Worm (Caenorhabditis elegans) whole organism, L1 larva: ENCODE data around the gene myrf-2.

Source experiments
- C04F5.9 ChIP-seq: sonication (generic microtip); optimal IDR thresholded peaks from 2 replicates; lab custom pipeline; 2016; ENCODE audit warnings: missing genetic modification characterization, missing compliant biosample characterization
- Y116A8C.19 ChIP-seq: sonication (generic microtip); optimal IDR thresholded peaks from 2 replicates; lab custom pipeline; 2016; ENCODE audit warnings: missing compliant biosample characterization, missing genetic modification characterization, borderline replicate concordance
- aha-1 ChIP-seq: fragments of 150-350 bp; optimal IDR thresholded peaks from 2 replicates; lab custom pipeline; 2014; ENCODE audit warnings: missing biosample characterization, missing genetic modification characterization
- alr-1 ChIP-seq: fragments of 200-800 bp; sonication (Bioruptor generic); optimal IDR thresholded peaks from 2 replicates; lab custom pipeline; 2018; ENCODE audit warnings: borderline replicate concordance, mild to moderate bottlenecking, missing genetic modification characterization, missing compliant biosample characterization
- ama-1 ChIP-seq: fragments of 150-350 bp; optimal IDR thresholded peaks from 2 replicates; lab custom pipeline; 2014
- blmp-1 ChIP-seq: fragments of 150-350 bp; optimal IDR thresholded peaks from 2 replicates; lab custom pipeline; 2014; ENCODE audit warnings: missing biosample characterization, missing genetic modification characterization
- dsc-1 ChIP-seq: sonication (generic microtip); optimal IDR thresholded peaks from 2 replicates; lab custom pipeline; 2016; ENCODE audit warnings: mild to moderate bottlenecking, missing genetic modification characterization, missing compliant biosample characterization
- efl-1 ChIP-seq, 4 experiments: fragments of 150-350 bp; optimal IDR thresholded peaks in 3 of 4; peaks in 1 of 4; 1 replicate in 1 of 4; 2 replicates in 3 of 4; lab custom pipeline; 2014; ENCODE audit warnings: missing biosample characterization in 2 of 4, missing genetic modification characterization in 2 of 4, missing genetic modification reagents in 2 of 4
- efl-3 ChIP-seq: fragments of 200-800 bp; sonication (Bioruptor generic); optimal IDR thresholded peaks from 2 replicates; lab custom pipeline; 2018; ENCODE audit warnings: mild to moderate bottlenecking, missing genetic modification characterization, missing compliant biosample characterization
- egl-27 ChIP-seq, 2 experiments: fragments of 150-350 bp in 1 of 2; sonication (generic microtip); optimal IDR thresholded peaks; 3 replicates each; lab custom pipeline; 2017 to 2018; ENCODE audit warnings: missing biosample characterization in 2 of 2, missing genetic modification characterization in 2 of 2, missing genetic modification reagents in 2 of 2
- elt-2 ChIP-seq: sonication (generic microtip); optimal IDR thresholded peaks from 2 replicates; lab custom pipeline; 2016; ENCODE audit warnings: missing genetic modification characterization, mild to moderate bottlenecking, inconsistent platforms, missing compliant biosample characterization, missing genetic modification reagents
- fkh-4 ChIP-seq: sonication (generic microtip); optimal IDR thresholded peaks from 2 replicates; lab custom pipeline; 2016; ENCODE audit warnings: missing compliant biosample characterization, missing genetic modification characterization, borderline replicate concordance
- fos-1 ChIP-seq: fragments of 150-350 bp; optimal IDR thresholded peaks from 2 replicates; lab custom pipeline; 2014; ENCODE audit warnings: missing biosample characterization, missing genetic modification characterization
- hlh-17 ChIP-seq: fragments of 200-800 bp; sonication (Bioruptor generic); optimal IDR thresholded peaks from 2 replicates; lab custom pipeline; 2018; ENCODE audit warnings: missing genetic modification characterization, mild to moderate bottlenecking, missing compliant biosample characterization, moderate library complexity, borderline replicate concordance
- hpl-2 ChIP-seq: fragments of 150-350 bp; optimal IDR thresholded peaks from 2 replicates; lab custom pipeline; 2014; ENCODE audit warnings: missing biosample characterization, missing genetic modification reagents, missing genetic modification characterization
- irx-1 ChIP-seq: sonication (generic microtip); optimal IDR thresholded peaks from 2 replicates; lab custom pipeline; 2016; ENCODE audit warnings: missing genetic modification characterization, missing compliant biosample characterization
- jun-1 ChIP-seq: fragments of 150-350 bp; optimal IDR thresholded peaks from 2 replicates; lab custom pipeline; 2014; ENCODE audit warnings: missing biosample characterization, missing genetic modification reagents, missing genetic modification characterization
- lin-15B ChIP-seq: fragments of 150-350 bp; sonication (generic microtip); optimal IDR thresholded peaks from 3 replicates; lab custom pipeline; 2014; ENCODE audit warnings: missing biosample characterization, missing genetic modification characterization
- lin-35 ChIP-seq, 2 experiments: fragments of 150-350 bp; optimal IDR thresholded peaks; 2 replicates each; lab custom pipeline; 2014; ENCODE audit warnings: missing biosample characterization in 2 of 2, missing genetic modification characterization in 2 of 2, missing genetic modification reagents in 2 of 2
- lin-39 ChIP-seq: fragments of 150-350 bp; optimal IDR thresholded peaks from 2 replicates; lab custom pipeline; 2014; ENCODE audit warnings: missing biosample characterization, missing genetic modification reagents, missing genetic modification characterization
- mdl-1 ChIP-seq, 2 experiments: fragments of 150-350 bp; optimal IDR thresholded peaks; 2 replicates each; lab custom pipeline; 2014 to 2017; ENCODE audit warnings: missing biosample characterization in 2 of 2, missing genetic modification characterization in 2 of 2, inconsistent platforms in 1 of 2
- mep-1 ChIP-seq: fragments of 150-350 bp; optimal IDR thresholded peaks from 2 replicates; lab custom pipeline; 2014; ENCODE audit warnings: missing biosample characterization, missing genetic modification characterization
- nhr-12 ChIP-seq: sonication (generic microtip); optimal IDR thresholded peaks from 2 replicates; lab custom pipeline; 2017; ENCODE audit warnings: missing biosample characterization, missing genetic modification characterization
- nhr-19 ChIP-seq: fragments of 200-800 bp; sonication (Bioruptor generic); conservative IDR thresholded peaks from 2 replicates; pipeline ENCODE4 v1.3.6; 2022; ENCODE audit warnings: missing genetic modification characterization, missing compliant biosample characterization
- nhr-20 ChIP-seq: sonication (generic microtip); optimal IDR thresholded peaks from 2 replicates; lab custom pipeline; 2016; ENCODE audit warnings: mild to moderate bottlenecking, missing genetic modification characterization, missing compliant biosample characterization
- nhr-237 ChIP-seq: fragments of 150-350 bp; optimal IDR thresholded peaks from 2 replicates; lab custom pipeline; 2014; ENCODE audit warnings: missing biosample characterization, missing genetic modification characterization
- nhr-71 ChIP-seq: sonication (generic microtip); optimal IDR thresholded peaks from 2 replicates; lab custom pipeline; 2016; ENCODE audit warnings: mild to moderate bottlenecking, missing genetic modification characterization, moderate library complexity, missing compliant biosample characterization
- nhr-76 ChIP-seq: sonication (generic microtip); optimal IDR thresholded peaks from 2 replicates; lab custom pipeline; 2017; ENCODE audit warnings: missing biosample characterization, missing genetic modification characterization
- nhr-85 ChIP-seq: sonication (generic microtip); peaks from one replicate; lab custom pipeline; 2016; ENCODE audit warnings: missing genetic modification characterization, inconsistent platforms, missing compliant biosample characterization
- pag-3 ChIP-seq: sonication (generic microtip); optimal IDR thresholded peaks from 2 replicates; lab custom pipeline; 2017; ENCODE audit warnings: missing genetic modification characterization, mild to moderate bottlenecking, missing compliant biosample characterization, antibody characterized with exemption, borderline replicate concordance; ENCODE audit not compliant: insufficient read depth
- pax-3 ChIP-seq: fragments of 200-800 bp; sonication (Bioruptor generic); optimal IDR thresholded peaks from 2 replicates; lab custom pipeline; 2018; ENCODE audit warnings: mild to moderate bottlenecking, missing genetic modification characterization, moderate library complexity, missing compliant biosample characterization
- skn-1 ChIP-seq: fragments of 150-350 bp; optimal IDR thresholded peaks from 2 replicates; lab custom pipeline; 2014; ENCODE audit warnings: missing biosample characterization, missing genetic modification characterization
- snu-23 ChIP-seq: sonication (generic microtip); optimal IDR thresholded peaks from 2 replicates; lab custom pipeline; 2016; ENCODE audit warnings: missing genetic modification characterization, missing compliant biosample characterization
- sptf-1 ChIP-seq: fragments of 150-350 bp; optimal IDR thresholded peaks from 2 replicates; lab custom pipeline; 2014; ENCODE audit warnings: missing biosample characterization, missing genetic modification characterization
- sup-37 ChIP-seq: fragments of 200-800 bp; sonication (Bioruptor generic); optimal IDR thresholded peaks from 2 replicates; lab custom pipeline; 2018; ENCODE audit warnings: mild to moderate bottlenecking, missing genetic modification characterization, missing compliant biosample characterization
- swsn-7 ChIP-seq: sonication (generic microtip); optimal IDR thresholded peaks from 2 replicates; lab custom pipeline; 2016; ENCODE audit warnings: missing genetic modification characterization, missing compliant biosample characterization
- tlp-1 ChIP-seq: fragments of 150-350 bp; optimal IDR thresholded peaks from 2 replicates; lab custom pipeline; 2014; ENCODE audit warnings: missing biosample characterization, missing genetic modification characterization
- unc-62 ChIP-seq: fragments of 150-350 bp; optimal IDR thresholded peaks from 2 replicates; lab custom pipeline; 2014; ENCODE audit warnings: missing biosample characterization, missing genetic modification reagents, missing genetic modification characterization
- unc-98 ChIP-seq: fragments of 200-800 bp; sonication (Bioruptor generic); IDR thresholded peaks from 2 replicates; pipeline ENCODE4 v1.3.6; 2022; ENCODE audit warnings: missing genetic modification characterization, missing compliant biosample characterization
- vab-15 ChIP-seq: sonication (generic microtip); optimal IDR thresholded peaks from 2 replicates; lab custom pipeline; 2017; ENCODE audit warnings: missing genotype, mild to moderate bottlenecking, missing genetic modification characterization, missing compliant biosample characterization
- xbp-1 ChIP-seq: sonication (generic microtip); optimal IDR thresholded peaks from 2 replicates; lab custom pipeline; 2016; ENCODE audit warnings: missing genetic modification characterization, missing compliant biosample characterization
- ztf-11 ChIP-seq, 2 experiments: sonication (generic microtip); optimal IDR thresholded peaks; 2 replicates each; lab custom pipeline; 2016 to 2017; ENCODE audit warnings: missing genetic modification characterization in 2 of 2, missing biosample characterization in 1 of 2, missing compliant biosample characterization in 1 of 2
- ztf-4 ChIP-seq: fragments of 150-350 bp; optimal IDR thresholded peaks from 2 replicates; lab custom pipeline; 2014; ENCODE audit warnings: missing biosample characterization, missing genetic modification characterization

Gene myrf-2

DNA sequence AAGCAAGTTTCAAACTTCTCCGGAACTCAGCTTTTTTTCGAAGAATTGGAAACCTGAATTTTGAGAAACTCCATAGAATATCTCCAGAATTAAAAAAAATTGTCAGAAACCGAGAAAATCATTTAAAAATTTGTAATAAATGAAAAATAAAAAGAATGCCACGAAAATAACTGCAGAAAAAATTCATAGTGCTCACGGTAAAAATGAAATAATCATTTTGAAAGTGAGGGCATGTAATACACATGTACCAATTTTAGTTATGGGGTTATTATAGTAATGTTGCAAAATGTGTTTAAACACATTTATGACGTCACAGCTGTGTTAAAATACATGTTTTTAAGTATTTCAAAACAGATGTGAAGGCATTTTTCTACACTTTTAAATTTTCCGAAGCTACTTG is 22.7 kb upstream of the myrf-2 start:
- no peak for TF ChIP-seq alr-1 (tag; lab: Kevin White, UChicago)
- peak; percentile 12 for TF ChIP-seq ama-1 (lab: Kevin White, UChicago)
- TF ChIP-seq tlp-1 (tag; lab: Kevin White, UChicago): no peak
- peak; percentile 21 for TF ChIP-seq dsc-1 (tag; lab: Kevin White, UChicago)
- no peak for TF ChIP-seq sup-37 (GFP tag; lab: Kevin White, UChicago)
- TF ChIP-seq hlh-17: no peak
- peak; percentile 15 for TF ChIP-seq elt-2 (tag; lab: Kevin White, UChicago)
- TF ChIP-seq ztf-4: peak; percentile 52
- TF ChIP-seq, all 84 proteins: peak for 4

DNA sequence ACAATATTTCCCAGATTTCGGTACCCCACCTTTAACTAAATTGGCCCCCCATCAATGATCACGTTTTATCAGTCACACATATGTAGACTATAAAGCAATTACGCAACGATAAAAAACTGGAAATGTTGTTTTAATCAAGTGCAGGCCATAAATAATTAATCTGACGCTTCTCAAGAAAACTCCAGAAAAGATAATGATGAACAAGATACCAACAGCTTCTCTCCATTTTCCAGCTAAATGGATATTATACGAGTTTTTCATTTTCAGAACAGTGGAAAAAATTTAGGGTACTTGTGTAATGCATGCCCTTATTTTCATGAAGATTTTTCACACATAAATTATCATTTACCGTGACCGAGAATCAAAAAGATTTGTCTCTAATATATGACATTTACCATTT is 22.2 kb upstream of the myrf-2 start:
- TF ChIP-seq nhr-20 (tag; lab: Kevin White, UChicago) (peak; percentile 8), C04F5.9 (tag; lab: Kevin White, UChicago) (no peak), pag-3 (no peak), xbp-1 (tag; lab: Kevin White, UChicago) (no peak), efl-3 (GFP tag; lab: Kevin White, UChicago) (no peak), snu-23 (no peak), vab-15 (no peak), dsc-1 (tag; lab: Kevin White, UChicago) (no peak), hlh-17 (no peak), skn-1 (tag; lab: Kevin White, UChicago) (no peak), irx-1 (tag; lab: Kevin White, UChicago) (no peak), nhr-71 (tag; lab: Kevin White, UChicago) (peak; percentile 8), pax-3 (tag; lab: Kevin White, UChicago) (no peak), mep-1 (tag; lab: Kevin White, UChicago) (no peak), nhr-76 (tag; lab: Kevin White, UChicago) (no peak), jun-1 (tag; lab: Kevin White, UChicago) (no peak), nhr-85 (tag; lab: Kevin White, UChicago) (no peak), efl-1 (optimal IDR thresholded peaks at IDR 0.05; lab: Kevin White, UChicago) (no peak), efl-1 (GFP tag; optimal IDR thresholded peaks at IDR 0.05 in 1 of 2; lab: Kevin White, UChicago) (peak in 1 of 2 experiments; percentile 61), elt-2 (tag; lab: Kevin White, UChicago) (peak; percentile 55), unc-98 (GFP tag; lab: Robert Waterston, UW) (no peak), fos-1 (tag; lab: Kevin White, UChicago) (no peak), lin-35 (GFP tag; optimal IDR thresholded peaks at IDR 0.05; lab: Kevin White, UChicago) (peak in 1 of 2 experiments; percentile 31), nhr-12 (tag; lab: Kevin White, UChicago) (no peak), nhr-19 (GFP tag; lab: Robert Waterston, UW) (no peak), Y116A8C.19 (no peak), fkh-4 (no peak), hpl-2 (no peak), swsn-7 (no peak)

ce11 chrX:10215429-10215828 is 21.3 kb upstream of the myrf-2 start, which contains the start of gene F44A6.4:
Gene F44A6.4, minus strand, starts transcription at chrX:10215495.
- no peak for TF ChIP-seq efl-1 (optimal IDR thresholded peaks at IDR 0.05; lab: Kevin White, UChicago)
- peak in 1 of 2 experiments; percentile 45 for TF ChIP-seq efl-1 (GFP tag; optimal IDR thresholded peaks at IDR 0.05 in 1 of 2; lab: Kevin White, UChicago)
- peak; percentile 81 for TF ChIP-seq blmp-1 (tag; lab: Kevin White, UChicago)
- TF ChIP-seq ama-1 (lab: Kevin White, UChicago): no peak
- TF ChIP-seq ztf-11 (tag; optimal IDR thresholded peaks at IDR 0.05; lab: Kevin White, UChicago): no peak
- TF ChIP-seq, all 84 proteins: peak for 2

ce11 chrX:10212469-10212868 is 18.3 kb upstream of the myrf-2 start, which contains the start of gene F44A6.3:
Gene F44A6.3, plus strand, starts transcription at chrX:10212769.
- no peak for TF ChIP-seq Y116A8C.19
- no peak for TF ChIP-seq unc-62
- no peak for TF ChIP-seq sptf-1
- TF ChIP-seq hlh-17: no peak
- no peak for TF ChIP-seq lin-15B (tag; lab: Kevin White, UChicago)
- TF ChIP-seq mdl-1 (tag; optimal IDR thresholded peaks at IDR 0.05; lab: Kevin White, UChicago): no peak
- TF ChIP-seq egl-27 (tag; optimal IDR thresholded peaks at IDR 0.05; lab: Kevin White, UChicago): no peak
- TF ChIP-seq mep-1 (tag; lab: Kevin White, UChicago): no peak
- TF ChIP-seq aha-1 (tag; lab: Kevin White, UChicago): no peak
- no peak for TF ChIP-seq skn-1 (tag; lab: Kevin White, UChicago)
- TF ChIP-seq nhr-237 (tag; lab: Kevin White, UChicago): no peak
- TF ChIP-seq lin-39 (tag; lab: Kevin White, UChicago): no peak
